Fruit fly (Drosophila melanogaster) whole organism, pupa: ENCODE data around the gene Tim17a1.
A peak's percentile ranks its signal among the peaks of the same experiment; 100 is the strongest.

Experiments used
- CG10348 ChIP-seq: fragments of 200-800 bp; sonication (Bioruptor generic); IDR thresholded peaks from 2 replicates; pipeline ENCODE4 v1.3.6; 2022; ENCODE audit warnings: missing biosample characterization, missing genetic modification characterization
- CG12605 ChIP-seq: fragments of 200-800 bp; sonication (Bioruptor generic); IDR thresholded peaks from 2 replicates; pipeline ENCODE4 v1.3.6; 2022; ENCODE audit warnings: missing biosample characterization, missing genetic modification characterization
- CG13204 ChIP-seq: fragments of 200-800 bp; sonication (Bioruptor generic); optimal IDR thresholded peaks from 2 replicates; lab custom pipeline; 2018; ENCODE audit warnings: missing biosample characterization, mild to moderate bottlenecking, missing genetic modification characterization, moderate library complexity
- CG14655 ChIP-seq: fragments of 200-800 bp; sonication (Bioruptor generic); optimal IDR thresholded peaks from 3 replicates; lab custom pipeline; 2017; ENCODE audit warnings: mild to moderate bottlenecking, missing biosample characterization, missing genetic modification reagents, missing genetic modification characterization
- CG15710 ChIP-seq: fragments of 200-800 bp; sonication (Bioruptor generic); optimal IDR thresholded peaks from 2 replicates; lab custom pipeline; 2018; ENCODE audit warnings: missing biosample characterization, mild to moderate bottlenecking, missing genetic modification characterization, moderate library complexity
- CG17806 ChIP-seq: fragments of 200-800 bp; sonication (Bioruptor generic); optimal IDR thresholded peaks from 2 replicates; lab custom pipeline; 2018; ENCODE audit warnings: missing biosample characterization, mild to moderate bottlenecking, missing genetic modification characterization, moderate library complexity
- CG32121 ChIP-seq: fragments of 200-800 bp; sonication (Bioruptor generic); IDR thresholded peaks from 2 replicates; pipeline ENCODE4 v1.3.6; 2022; ENCODE audit warnings: missing biosample characterization, missing genetic modification characterization
- CG34367 ChIP-seq: fragments of 200-800 bp; sonication (Bioruptor generic); optimal IDR thresholded peaks from 2 replicates; lab custom pipeline; 2018; ENCODE audit warnings: missing biosample characterization, mild to moderate bottlenecking, missing genetic modification characterization
- CG4496 ChIP-seq: fragments of 200-800 bp; sonication (Bioruptor generic); IDR thresholded peaks from 3 replicates; pipeline ENCODE4 v1.3.6; 2022; ENCODE audit warnings: missing biosample characterization, missing genetic modification characterization
- CG8159 ChIP-seq: fragments of 200-800 bp; sonication (Bioruptor generic); optimal IDR thresholded peaks from 3 replicates; lab custom pipeline; 2018; ENCODE audit warnings: missing biosample characterization, mild to moderate bottlenecking, missing genetic modification characterization, moderate library complexity
- CG8301 ChIP-seq: fragments of 200-800 bp; sonication (Bioruptor generic); optimal IDR thresholded peaks from 2 replicates; lab custom pipeline; 2018; ENCODE audit warnings: missing biosample characterization, mild to moderate bottlenecking, missing genetic modification characterization
- CG9948 ChIP-seq: fragments of 200-800 bp; sonication (Bioruptor generic); optimal IDR thresholded peaks from 2 replicates; lab custom pipeline; 2018; ENCODE audit warnings: missing biosample characterization, mild to moderate bottlenecking, missing genetic modification characterization, moderate library complexity
- D1 ChIP-seq: fragments of 200-800 bp; sonication (Bioruptor generic); optimal IDR thresholded peaks from 2 replicates; lab custom pipeline; 2018; ENCODE audit warnings: missing biosample characterization, mild to moderate bottlenecking, missing genetic modification characterization, moderate library complexity
- EcR ChIP-seq: fragments of 200-800 bp; sonication (Bioruptor generic); optimal IDR thresholded peaks from 3 replicates; lab custom pipeline; 2019; ENCODE audit warnings: missing biosample characterization, missing genetic modification characterization, mild to moderate bottlenecking, moderate library complexity, missing genetic modification reagents
- Ets98B ChIP-seq: fragments of 200-800 bp; sonication (Bioruptor generic); IDR thresholded peaks from 2 replicates; pipeline ENCODE4 v1.3.6; 2022; ENCODE audit warnings: missing biosample characterization, missing genetic modification characterization
- Pif1A ChIP-seq: fragments of 200-800 bp; sonication (Bioruptor generic); optimal IDR thresholded peaks from 3 replicates; lab custom pipeline; 2016; ENCODE audit warnings: missing biosample characterization, missing genetic modification characterization
- Pif1B ChIP-seq: fragments of 200-800 bp; sonication (Bioruptor generic); optimal IDR thresholded peaks from 3 replicates; lab custom pipeline; 2016; ENCODE audit warnings: missing biosample characterization, missing genetic modification characterization
- Snoo ChIP-seq: fragments of 200-800 bp; sonication (Bioruptor generic); optimal IDR thresholded peaks from 3 replicates; lab custom pipeline; 2017; ENCODE audit warnings: missing biosample characterization, mild to moderate bottlenecking, missing genetic modification characterization, inconsistent platforms
- fd96Ca ChIP-seq: fragments of 200-800 bp; sonication (Bioruptor generic); IDR thresholded peaks from 3 replicates; pipeline ENCODE4 v1.3.6; 2022; ENCODE audit warnings: missing biosample characterization, missing genetic modification characterization
- gl ChIP-seq: fragments of 200-800 bp; sonication (Bioruptor generic); optimal IDR thresholded peaks from 2 replicates; lab custom pipeline; 2018; ENCODE audit warnings: missing biosample characterization, mild to moderate bottlenecking, missing genetic modification characterization
- rn ChIP-seq: fragments of 200-800 bp; sonication (Bioruptor generic); IDR thresholded peaks from 2 replicates; pipeline ENCODE4 v1.3.6; 2022; ENCODE audit warnings: missing biosample characterization, missing genetic modification characterization

Tim17a1 gene

DNA sequence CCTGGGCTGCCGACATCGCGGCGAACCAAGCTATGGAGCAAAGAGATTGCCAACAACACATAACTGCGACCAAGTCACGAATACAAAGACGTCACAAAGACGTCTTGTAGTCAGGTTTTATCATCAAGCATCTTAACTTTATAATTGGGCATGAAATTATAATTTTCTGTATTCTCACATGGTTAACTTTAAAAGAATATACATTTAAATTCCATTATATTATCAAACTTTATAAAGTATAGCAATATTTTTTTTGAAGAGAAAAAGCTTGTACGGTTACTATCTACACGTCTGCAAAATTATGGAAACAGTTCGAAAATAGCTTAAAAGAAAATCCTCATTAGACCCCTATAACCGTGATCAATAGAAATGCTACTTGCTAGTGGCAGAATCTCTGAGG is 12.5 kb downstream of the Tim17a1 start, which contains the start of gene CG10041:
Gene CG10041, minus strand, starts transcription at position 101 of the 400 bp plus-strand sequence.
- no peak for TF ChIP-seq CG17806 (tag; lab: Kevin White, UChicago)
- TF ChIP-seq CG12605: no peak
- no peak for TF ChIP-seq Snoo
- TF ChIP-seq CG8159 (tag; lab: Kevin White, UChicago): no peak
- TF ChIP-seq, all 21 proteins: peak for 0

DNA sequence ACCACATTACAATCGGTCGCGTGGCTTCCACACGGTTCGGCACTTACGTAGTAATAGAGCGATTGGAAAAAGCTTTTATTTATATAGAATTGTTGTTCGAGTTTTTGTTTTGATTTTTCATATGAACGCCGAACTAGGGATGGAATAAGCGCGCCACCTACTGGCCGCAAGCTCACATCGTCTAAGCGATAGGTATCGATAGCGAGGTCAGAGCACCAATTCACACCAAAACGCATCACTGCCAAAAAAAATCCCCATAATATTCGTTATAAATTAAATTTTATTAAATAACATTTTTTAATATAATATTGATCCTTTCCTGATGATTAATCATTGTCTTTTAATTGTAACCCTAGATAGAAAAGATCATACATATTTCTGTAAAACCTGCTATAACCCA is 14.0 kb downstream of the Tim17a1 start, which contains the start of gene CG10038:
Gene CG10038, minus strand, starts transcription at position 148 of the 400 bp plus-strand sequence.
- TF ChIP-seq CG12605 (no peak), fd96Ca (GFP tag; lab: Robert Waterston, UW) (no peak), CG17806 (tag; lab: Kevin White, UChicago) (peak; percentile 5), CG10348 (GFP tag; lab: Robert Waterston, UW) (no peak), CG14655 (GFP tag; lab: Kevin White, UChicago) (no peak), CG4496 (GFP tag; lab: Robert Waterston, UW) (peak; percentile 35; the same call in 1 of the 3 replicates), CG34367 (tag; lab: Kevin White, UChicago) (no peak), CG8159 (tag; lab: Kevin White, UChicago) (no peak), Pif1A (GFP tag; lab: Kevin White, UChicago) (no peak), CG15710 (tag; lab: Kevin White, UChicago) (no peak), rn (GFP tag; lab: Robert Waterston, UW) (no peak), D1 (peak; percentile 55)

DNA sequence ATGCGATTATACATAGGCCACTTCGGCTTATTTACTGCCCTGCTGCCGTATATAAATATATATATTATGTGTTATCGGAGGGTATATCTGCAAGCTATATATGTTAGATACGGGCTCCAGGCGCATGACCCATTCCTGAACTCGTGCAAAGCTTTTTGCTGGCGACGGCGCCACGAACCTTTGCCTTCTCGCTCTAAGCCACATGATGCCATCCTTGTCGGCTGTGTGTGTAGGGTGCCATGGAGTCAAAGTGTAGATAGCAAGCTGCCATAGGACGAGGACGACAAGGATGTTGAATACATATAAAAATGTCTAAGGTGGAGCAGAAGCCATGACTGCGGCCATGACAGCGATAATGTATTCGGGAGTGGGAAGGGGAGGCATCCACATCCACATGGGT is 16.8 kb downstream of the Tim17a1 start:
- TF ChIP-seq D1 (no peak), CG9948 (tag; lab: Kevin White, UChicago) (no peak)

DNA sequence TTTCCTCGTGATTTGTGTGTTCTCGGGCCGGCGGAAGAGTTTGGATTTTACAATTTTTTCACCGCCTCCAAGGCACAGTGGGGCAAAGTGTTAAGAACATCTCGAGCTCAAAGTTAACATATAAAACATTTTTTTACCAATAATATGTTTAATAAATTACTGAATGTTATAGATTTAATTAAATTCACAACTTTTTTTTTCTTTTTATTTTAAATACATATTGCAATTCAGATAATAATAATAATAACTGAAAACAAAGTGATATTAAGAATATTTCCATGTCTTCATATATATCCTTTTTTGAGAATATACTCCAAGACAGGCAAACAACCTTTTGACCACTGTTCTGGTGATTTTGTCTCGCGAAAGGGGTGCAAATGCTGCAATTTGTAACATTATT is 18.5 kb downstream of the Tim17a1 start:
- TF ChIP-seq CG34367 (tag; lab: Kevin White, UChicago) (no peak), CG8159 (tag; lab: Kevin White, UChicago) (peak; percentile 15)

DNA sequence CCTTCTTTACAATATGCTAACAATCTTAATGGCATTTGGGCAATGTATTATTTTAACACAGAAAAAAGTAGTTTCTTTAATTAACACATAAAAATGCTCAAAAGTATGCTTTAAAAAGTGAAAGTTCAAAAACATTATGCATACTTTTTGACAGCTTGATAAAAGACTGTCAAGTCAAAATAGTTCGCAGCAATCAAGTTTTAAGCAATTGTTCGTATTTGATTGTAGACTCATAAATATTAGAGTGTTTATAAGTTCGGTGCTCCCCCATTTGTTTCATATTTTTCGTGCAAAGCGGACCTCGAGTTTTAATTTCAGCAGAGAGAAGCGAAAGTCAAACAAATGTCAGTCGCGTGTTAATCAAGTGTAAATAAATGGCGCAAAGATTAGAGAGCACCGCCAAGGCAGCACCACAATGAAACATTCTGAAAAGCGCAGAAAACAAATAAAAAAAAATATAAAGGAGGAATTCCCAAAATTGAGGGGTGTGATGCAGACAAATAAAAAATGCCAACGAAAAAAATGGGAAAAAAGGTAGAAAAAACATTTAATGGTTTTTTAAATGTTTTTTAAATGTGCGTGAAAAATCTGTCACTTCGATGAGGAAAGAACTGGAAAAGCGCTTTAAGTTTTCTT is 19.4 kb downstream of the Tim17a1 start:
- TF ChIP-seq CG14655 (GFP tag; lab: Kevin White, UChicago): no peak
- TF ChIP-seq CG12605: no peak
- TF ChIP-seq CG17806 (tag; lab: Kevin White, UChicago): no peak
- no peak for TF ChIP-seq CG8159 (tag; lab: Kevin White, UChicago)
- no peak for TF ChIP-seq CG10348 (GFP tag; lab: Robert Waterston, UW)
- no peak for TF ChIP-seq CG32121 (GFP tag; lab: Robert Waterston, UW)
- no peak for TF ChIP-seq CG4496 (GFP tag; lab: Robert Waterston, UW)
- no peak for TF ChIP-seq CG9948 (tag; lab: Kevin White, UChicago)
- TF ChIP-seq EcR (GFP tag; lab: Kevin White, UChicago): no peak
- no peak for TF ChIP-seq CG34367 (tag; lab: Kevin White, UChicago)

DNA sequence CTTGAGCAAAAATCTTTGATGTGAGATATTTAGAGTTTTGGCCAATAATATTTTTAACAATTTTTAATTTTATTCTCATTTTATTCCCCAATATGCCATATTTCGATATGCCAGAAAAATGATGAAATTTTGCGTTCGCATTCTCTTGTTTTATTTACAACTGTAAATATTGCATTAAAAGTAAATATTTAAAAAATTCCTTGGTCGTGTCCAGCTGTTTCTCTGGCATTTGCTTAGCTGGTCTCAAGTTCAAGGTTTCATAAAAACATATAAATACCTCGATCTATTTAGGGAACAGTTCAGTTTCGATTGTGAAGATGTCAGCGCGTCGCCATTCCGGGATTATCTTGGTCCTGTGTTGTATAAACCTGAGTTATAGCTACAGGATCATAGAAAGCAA is 23.1 kb downstream of the Tim17a1 start, which contains the start of gene Sgsf:
Gene Sgsf, plus strand, starts transcription at position 301 of the 400 bp plus-strand sequence.
- TF ChIP-seq Pif1A (GFP tag; lab: Kevin White, UChicago) (no peak), CG10348 (GFP tag; lab: Robert Waterston, UW) (no peak), CG8159 (tag; lab: Kevin White, UChicago) (no peak), CG15710 (tag; lab: Kevin White, UChicago) (no peak), CG8301 (tag; lab: Kevin White, UChicago) (no peak), Pif1B (no peak), CG34367 (tag; lab: Kevin White, UChicago) (no peak), CG32121 (GFP tag; lab: Robert Waterston, UW) (no peak), CG14655 (GFP tag; lab: Kevin White, UChicago) (no peak), gl (tag; lab: Kevin White, UChicago) (no peak)

DNA sequence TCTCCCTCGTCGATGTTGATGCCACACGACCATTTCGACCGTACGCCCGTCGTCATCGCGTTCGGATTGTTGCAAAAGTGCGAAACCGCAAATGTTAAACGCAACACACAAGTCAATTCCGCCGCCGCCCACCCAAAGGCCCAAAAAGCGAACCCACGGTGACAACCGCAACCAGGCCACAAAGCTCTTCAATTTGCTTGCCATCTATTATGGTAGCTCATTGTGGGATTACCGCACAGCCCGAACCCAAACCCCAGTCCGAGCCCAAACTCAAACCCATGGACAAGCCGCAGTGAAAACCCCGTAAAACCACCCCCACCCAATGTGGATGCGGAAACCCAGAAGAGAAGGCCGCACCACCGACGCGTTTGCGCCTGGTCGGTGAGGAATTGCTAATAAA is 34.7 kb downstream of the Tim17a1 start:
- TF ChIP-seq Ets98B (no peak), CG10348 (GFP tag; lab: Robert Waterston, UW) (no peak), D1 (no peak), CG12605 (no peak), Pif1A (GFP tag; lab: Kevin White, UChicago) (no peak), CG8159 (tag; lab: Kevin White, UChicago) (no peak), CG32121 (GFP tag; lab: Robert Waterston, UW) (no peak), CG9948 (tag; lab: Kevin White, UChicago) (no peak), fd96Ca (GFP tag; lab: Robert Waterston, UW) (no peak)

DNA sequence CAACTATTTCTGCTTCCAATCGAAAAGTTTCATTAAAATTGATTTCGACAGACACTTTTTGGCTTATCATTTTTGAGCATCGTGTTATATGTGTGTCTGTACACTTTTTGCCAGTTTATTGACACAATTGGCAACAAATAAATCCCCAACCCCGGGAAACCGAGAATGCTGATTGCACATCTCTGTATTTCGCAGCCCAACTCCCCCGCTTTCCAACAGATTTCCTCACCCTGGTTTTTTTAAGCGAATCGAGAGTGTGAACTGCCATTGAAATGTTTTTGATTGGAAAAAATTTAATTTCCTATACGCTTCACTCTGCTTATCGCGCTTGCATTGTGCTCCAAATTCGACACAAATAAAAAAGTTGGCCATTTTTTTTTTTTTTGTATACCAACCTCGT is 37.6 kb downstream of the Tim17a1 start:
- TF ChIP-seq Pif1B (no peak), Ets98B (no peak), fd96Ca (GFP tag; lab: Robert Waterston, UW) (no peak), CG14655 (GFP tag; lab: Kevin White, UChicago) (no peak), Snoo (no peak), CG12605 (no peak), Pif1A (GFP tag; lab: Kevin White, UChicago) (no peak), CG15710 (tag; lab: Kevin White, UChicago) (no peak), CG4496 (GFP tag; lab: Robert Waterston, UW) (no peak), CG8301 (tag; lab: Kevin White, UChicago) (no peak), D1 (no peak), CG32121 (GFP tag; lab: Robert Waterston, UW) (no peak), CG17806 (tag; lab: Kevin White, UChicago) (no peak), gl (tag; lab: Kevin White, UChicago) (no peak), CG8159 (tag; lab: Kevin White, UChicago) (no peak), rn (GFP tag; lab: Robert Waterston, UW) (no peak), CG13204 (GFP tag; lab: Kevin White, UChicago) (no peak), CG10348 (GFP tag; lab: Robert Waterston, UW) (no peak), CG34367 (tag; lab: Kevin White, UChicago) (no peak), EcR (GFP tag; lab: Kevin White, UChicago) (no peak)
